Fruit fly (Drosophila melanogaster): ENCODE data around the gene CG9368.

dm6 chr3L:19552136-19552773 lies 49.2 kb upstream of the CG9368 start, which contains the start of the genes Ltn1 and CG9300:
- TF ChIP-seq Hr78 (GFP tag; optimal IDR thresholded peaks at IDR 0.05) (no peak), foxo (GFP tag; optimal IDR thresholded peaks at IDR 0.05) (no peak), Jra (GFP tag; optimal IDR thresholded peaks at IDR 0.05) (no peak), OdsH (GFP tag; optimal IDR thresholded peaks at IDR 0.05) (no peak), fru (GFP tag; optimal IDR thresholded peaks at IDR 0.05) (no peak)

Measured in whole organism, wandering third instar larva.